Worm (Caenorhabditis elegans) whole organism, late embryonic: ENCODE data around the gene R01H2.4.

Experiments used
- Y22D7AL.16 ChIP-seq: sonication (generic microtip); optimal IDR thresholded peaks from 2 replicates; lab custom pipeline; 2016; ENCODE audit warnings: missing genetic modification characterization, missing compliant biosample characterization
- ahr-1 ChIP-seq: sonication (generic microtip); optimal IDR thresholded peaks from 2 replicates; lab custom pipeline; 2016; ENCODE audit warnings: missing genetic modification characterization, missing compliant biosample characterization
- ceh-14 ChIP-seq: sonication (generic microtip); optimal IDR thresholded peaks from 2 replicates; lab custom pipeline; 2016; ENCODE audit warnings: missing genotype, missing genetic modification characterization, missing compliant biosample characterization
- ceh-2 ChIP-seq: sonication (generic microtip); optimal IDR thresholded peaks from 2 replicates; lab custom pipeline; 2016; ENCODE audit warnings: missing genotype, missing genetic modification characterization, missing compliant biosample characterization
- ceh-45 ChIP-seq: fragments of 200-800 bp; sonication (Bioruptor generic); IDR thresholded peaks from 2 replicates; pipeline ENCODE4 v1.3.6; 2022; ENCODE audit warnings: missing genetic modification reagents, missing genetic modification characterization, missing compliant biosample characterization
- ceh-48 ChIP-seq: sonication (generic microtip); optimal IDR thresholded peaks from 2 replicates; lab custom pipeline; 2016; ENCODE audit warnings: missing genetic modification characterization, inconsistent platforms, missing compliant biosample characterization
- ceh-6 ChIP-seq: fragments of 200-800 bp; sonication (Bioruptor generic); optimal IDR thresholded peaks from 2 replicates; lab custom pipeline; 2018; ENCODE audit warnings: mild to moderate bottlenecking, missing genetic modification characterization, missing compliant biosample characterization
- ceh-9 ChIP-seq: sonication (generic microtip); optimal IDR thresholded peaks from 2 replicates; lab custom pipeline; 2016; ENCODE audit warnings: mild to moderate bottlenecking, missing genetic modification characterization, inconsistent platforms, missing compliant biosample characterization
- dmd-4 ChIP-seq: sonication (generic microtip); optimal IDR thresholded peaks from 2 replicates; lab custom pipeline; 2016; ENCODE audit warnings: borderline replicate concordance, missing genetic modification characterization, missing compliant biosample characterization
- dve-1 ChIP-seq: sonication (generic microtip); optimal IDR thresholded peaks from 2 replicates; lab custom pipeline; 2017; ENCODE audit warnings: antibody characterized with exemption, mild to moderate bottlenecking, missing genetic modification characterization, missing compliant biosample characterization
- elt-4 ChIP-seq: sonication (generic microtip); optimal IDR thresholded peaks from 2 replicates; lab custom pipeline; 2016; ENCODE audit warnings: missing genetic modification characterization, missing compliant biosample characterization
- ets-4 ChIP-seq: sonication (generic microtip); optimal IDR thresholded peaks from 2 replicates; lab custom pipeline; 2016; ENCODE audit warnings: missing genetic modification characterization, missing compliant biosample characterization
- eyg-1 ChIP-seq: sonication (generic microtip); optimal IDR thresholded peaks from 2 replicates; lab custom pipeline; 2016; ENCODE audit warnings: missing genotype, missing genetic modification characterization, missing compliant biosample characterization
- fkh-10 ChIP-seq: fragments of 150-350 bp; optimal IDR thresholded peaks from 2 replicates; lab custom pipeline; 2014; ENCODE audit warnings: missing biosample characterization, missing genetic modification reagents, missing genetic modification characterization
- hlh-15 ChIP-seq: sonication (generic microtip); optimal IDR thresholded peaks from 2 replicates; lab custom pipeline; 2016; ENCODE audit warnings: missing genetic modification characterization, missing compliant biosample characterization
- hlh-30 ChIP-seq: sonication (generic microtip); optimal IDR thresholded peaks from 2 replicates; lab custom pipeline; 2017; ENCODE audit warnings: antibody characterized with exemption, missing genetic modification characterization, missing compliant biosample characterization; ENCODE audit not compliant: insufficient read depth
- hlh-6 ChIP-seq: sonication (generic microtip); optimal IDR thresholded peaks from 2 replicates; lab custom pipeline; 2016; ENCODE audit warnings: missing genotype, missing genetic modification characterization, missing compliant biosample characterization
- lim-6 ChIP-seq: sonication (generic microtip); optimal IDR thresholded peaks from 2 replicates; lab custom pipeline; 2016; ENCODE audit warnings: missing genetic modification characterization, missing compliant biosample characterization
- lin-11 ChIP-seq: fragments of 200-800 bp; sonication (Bioruptor generic); optimal IDR thresholded peaks from 2 replicates; lab custom pipeline; 2018; ENCODE audit warnings: mild to moderate bottlenecking, missing genetic modification characterization, missing compliant biosample characterization
- madf-2 ChIP-seq: sonication (generic microtip); optimal IDR thresholded peaks from 2 replicates; lab custom pipeline; 2017; ENCODE audit warnings: missing genetic modification characterization, missing compliant biosample characterization
- mec-3 ChIP-seq: sonication (generic microtip); optimal IDR thresholded peaks from 2 replicates; lab custom pipeline; 2016; ENCODE audit warnings: borderline replicate concordance, missing genetic modification characterization, missing compliant biosample characterization
- nfya-1 ChIP-seq: sonication (generic microtip); optimal IDR thresholded peaks from 2 replicates; lab custom pipeline; 2017; ENCODE audit warnings: missing genetic modification characterization, mild to moderate bottlenecking, missing compliant biosample characterization, antibody characterized with exemption, moderate library complexity
- nhr-11 ChIP-seq: fragments of 150-350 bp; optimal IDR thresholded peaks from 2 replicates; lab custom pipeline; 2014; ENCODE audit warnings: missing biosample characterization, missing genetic modification characterization
- odd-2 ChIP-seq: sonication (generic microtip); optimal IDR thresholded peaks from 2 replicates; lab custom pipeline; 2017; ENCODE audit warnings: antibody characterized with exemption, mild to moderate bottlenecking, missing genetic modification characterization, missing compliant biosample characterization
- pha-4 ChIP-seq: fragments of 150-350 bp; optimal IDR thresholded peaks from 2 replicates; lab custom pipeline; 2018; ENCODE audit warnings: missing biosample characterization, missing genetic modification reagents, missing genetic modification characterization
- pqm-1 ChIP-seq: sonication (generic microtip); optimal IDR thresholded peaks from 2 replicates; lab custom pipeline; 2016; ENCODE audit warnings: missing genetic modification characterization, missing compliant biosample characterization
- sdc-2 ChIP-seq: sonication (generic microtip); optimal IDR thresholded peaks from 2 replicates; lab custom pipeline; 2016; ENCODE audit warnings: missing genotype, missing genetic modification characterization, missing compliant biosample characterization
- sox-2 ChIP-seq: fragments of 200-800 bp; sonication (Bioruptor generic); IDR thresholded peaks from 2 replicates; pipeline ENCODE4 v1.3.6; 2022; ENCODE audit warnings: missing genetic modification reagents, missing genetic modification characterization, missing compliant biosample characterization
- sox-4 ChIP-seq: sonication (generic microtip); optimal IDR thresholded peaks from 2 replicates; lab custom pipeline; 2017; ENCODE audit warnings: mild to moderate bottlenecking, missing genetic modification characterization, inconsistent platforms, missing compliant biosample characterization
- tbx-7 ChIP-seq: sonication (generic microtip); optimal IDR thresholded peaks from 2 replicates; lab custom pipeline; 2016; ENCODE audit warnings: missing genotype, missing genetic modification characterization, missing compliant biosample characterization
- unc-42 ChIP-seq: sonication (generic microtip); optimal IDR thresholded peaks from 2 replicates; lab custom pipeline; 2016; ENCODE audit warnings: missing genotype, missing genetic modification characterization, missing compliant biosample characterization
- unc-55 ChIP-seq: sonication (generic microtip); optimal IDR thresholded peaks from 2 replicates; lab custom pipeline; 2017; ENCODE audit warnings: missing biosample characterization, missing genetic modification reagents, missing genetic modification characterization
- zip-5 ChIP-seq: sonication (generic microtip); optimal IDR thresholded peaks from 2 replicates; lab custom pipeline; 2016; ENCODE audit warnings: missing genetic modification characterization, missing compliant biosample characterization
- ztf-16 ChIP-seq: sonication (generic microtip); optimal IDR thresholded peaks from 2 replicates; lab custom pipeline; 2017; ENCODE audit warnings: missing genetic modification characterization, missing compliant biosample characterization

The R01H2.4 gene

ce11 chrIII:7073801-7074386 lies 9.8 kb upstream of the R01H2.4 start, which contains the start of gene ZK418.5:
TSS of gene ZK418.5 (minus strand) at chrIII:7073851.
- TF ChIP-seq ceh-48 (tag; lab: Kevin White, UChicago): peak; percentile 2
- no peak for TF ChIP-seq ztf-16 (tag; lab: Kevin White, UChicago)

- no peak for TF ChIP-seq zip-5 (tag; lab: Kevin White, UChicago)
- TF ChIP-seq ceh-48 (tag; lab: Kevin White, UChicago): no peak
- no peak for TF ChIP-seq lin-11 (tag; lab: Kevin White, UChicago)
- TF ChIP-seq madf-2 (tag; lab: Kevin White, UChicago): no peak
- no peak for TF ChIP-seq pha-4
- no peak for TF ChIP-seq nfya-1 (tag; lab: Kevin White, UChicago)
- no peak for TF ChIP-seq ceh-6
- no peak for TF ChIP-seq ceh-14 (tag; lab: Kevin White, UChicago)
- TF ChIP-seq ceh-45 (GFP tag; lab: Robert Waterston, UW): no peak
- no peak for TF ChIP-seq tbx-7 (tag; lab: Kevin White, UChicago)
- TF ChIP-seq ceh-9 (tag; lab: Kevin White, UChicago): no peak
- no peak for TF ChIP-seq lim-6 (tag; lab: Kevin White, UChicago)
- no peak for TF ChIP-seq elt-4
- TF ChIP-seq ztf-16 (tag; lab: Kevin White, UChicago): no peak
- no peak for TF ChIP-seq hlh-30 (tag; lab: Kevin White, UChicago)
- no peak for TF ChIP-seq nhr-11 (tag; lab: Kevin White, UChicago)
- no peak for TF ChIP-seq dve-1
- TF ChIP-seq, all 69 proteins: peak for 0
Observed at ce11 chrIII:7072452-7072851, 8.4 kb upstream of the R01H2.4 start, which contains the start of gene lin-37. TSS of gene lin-37 (minus strand) at chrIII:7072552.

ce11 chrIII:7069981-7070380 lies 5.9 kb upstream of the R01H2.4 start, which contains the start of gene tmem-17:
TSS of gene tmem-17 (plus strand) at chrIII:7070281.
- TF ChIP-seq pha-4 (no peak), mec-3 (tag; lab: Kevin White, UChicago) (no peak), Y22D7AL.16 (tag; lab: Kevin White, UChicago) (no peak), ceh-2 (tag; lab: Kevin White, UChicago) (no peak), ets-4 (tag; lab: Kevin White, UChicago) (no peak)

- TF ChIP-seq pqm-1 (tag; lab: Kevin White, UChicago) (no peak), ahr-1 (no peak), unc-42 (no peak), lin-11 (tag; lab: Kevin White, UChicago) (no peak), odd-2 (tag; lab: Kevin White, UChicago) (no peak), nfya-1 (tag; lab: Kevin White, UChicago) (peak; percentile 38), ceh-48 (tag; lab: Kevin White, UChicago) (no peak), ceh-14 (tag; lab: Kevin White, UChicago) (no peak)
- TF ChIP-seq, all 69 proteins: peak for 1
Observed at ce11 chrIII:7068520-7069113, 4.5 kb upstream of the R01H2.4 start, which contains the start of the genes ubc-18 and R01H2.8. TSS of gene ubc-18 (minus strand) at chrIII:7068570. TSS of gene R01H2.8 (plus strand) at chrIII:7069063.

- TF ChIP-seq hlh-6 (tag; lab: Kevin White, UChicago): no peak
- no peak for TF ChIP-seq hlh-15
- no peak for TF ChIP-seq sox-2
- TF ChIP-seq mec-3 (tag; lab: Kevin White, UChicago): no peak
- TF ChIP-seq unc-55 (GFP tag; lab: Kevin White, UChicago): no peak
- TF ChIP-seq eyg-1 (tag; lab: Kevin White, UChicago): no peak
- TF ChIP-seq Y22D7AL.16 (tag; lab: Kevin White, UChicago): no peak
- TF ChIP-seq sox-4 (tag; lab: Kevin White, UChicago): no peak
- TF ChIP-seq dmd-4 (tag; lab: Kevin White, UChicago): no peak
- TF ChIP-seq fkh-10 (GFP tag; lab: Kevin White, UChicago): no peak
- TF ChIP-seq sdc-2: no peak
- TF ChIP-seq ceh-6: no peak
- TF ChIP-seq, all 69 proteins: peak for 0
Observed at ce11 chrIII:7067385-7067896, 3.4 kb upstream of the R01H2.4 start, which contains the start of gene ger-1. TSS of gene ger-1 (minus strand) at chrIII:7067477.
